Fruit fly (Drosophila melanogaster): ENCODE data around the gene Syx16.

dm6 chrX:20423747-20424165, 30.2 kb upstream of the Syx16 start, which contains the start of the genes Pp4-19C and cactin:
- no peak for TF ChIP-seq fru (GFP tag; optimal IDR thresholded peaks at IDR 0.05)
- peak; percentile 47 for TF ChIP-seq h (GFP tag; optimal IDR thresholded peaks at IDR 0.05)
- no peak for TF ChIP-seq Hr83 (GFP tag; optimal IDR thresholded peaks at IDR 0.05; ENCODE audit: poor library complexity, severe bottlenecking)
- TF ChIP-seq psq (GFP tag; optimal IDR thresholded peaks at IDR 0.05): peak; percentile 12
- TF ChIP-seq dmrt93B (GFP tag; optimal IDR thresholded peaks at IDR 0.05): no peak
- TF ChIP-seq HLH106 (tag; optimal IDR thresholded peaks at IDR 0.05): no peak
- TF ChIP-seq lola (GFP tag; optimal IDR thresholded peaks at IDR 0.05): no peak
- TF ChIP-seq br (GFP tag; optimal IDR thresholded peaks at IDR 0.05): no peak
- no peak for TF ChIP-seq CG32264 (GFP tag; optimal IDR thresholded peaks at IDR 0.05)
- peak in 1 of 2 experiments; percentile 36 for TF ChIP-seq foxo (GFP tag; optimal IDR thresholded peaks at IDR 0.05)
- no peak for TF ChIP-seq jim (GFP tag; optimal IDR thresholded peaks at IDR 0.05)
- no peak for TF ChIP-seq Myc (optimal IDR thresholded peaks at IDR 0.05)
- TF ChIP-seq Dfd (GFP tag; optimal IDR thresholded peaks at IDR 0.05): no peak

Data from whole organism, wandering third instar larva.